Fruit fly (Drosophila melanogaster) whole organism, embryonic: ENCODE data around the gene Hr78.

Source experiments
- Aef1 ChIP-seq: fragments of 200-800 bp; sonication (Bioruptor generic); IDR thresholded peaks from 3 replicates; pipeline ENCODE4 v1.3.6; 2022; ENCODE audit warnings: missing biosample characterization, missing genetic modification characterization
- CG10267 ChIP-seq: fragments of 200-800 bp; sonication (Bioruptor generic); optimal IDR thresholded peaks from 2 replicates; lab custom pipeline; 2018; ENCODE audit warnings: missing biosample characterization, mild to moderate bottlenecking, missing genetic modification characterization, moderate library complexity
- CG10979 ChIP-seq: fragments of 200-800 bp; sonication (Bioruptor generic); optimal IDR thresholded peaks from 2 replicates; lab custom pipeline; 2018; ENCODE audit warnings: missing biosample characterization, mild to moderate bottlenecking, missing genetic modification characterization, moderate library complexity
- CG11093 ChIP-seq: fragments of 200-800 bp; sonication (Bioruptor generic); IDR thresholded peaks from 3 replicates; pipeline ENCODE4 v1.3.6; 2022; ENCODE audit warnings: missing biosample characterization, missing genetic modification characterization
- CG13424 ChIP-seq: fragments of 200-800 bp; sonication (Bioruptor generic); optimal IDR thresholded peaks from 2 replicates; lab custom pipeline; 2019; ENCODE audit warnings: missing biosample characterization, mild to moderate bottlenecking, missing genetic modification characterization, moderate library complexity
- CG14050 ChIP-seq: fragments of 200-800 bp; sonication (Bioruptor generic); IDR thresholded peaks from 3 replicates; pipeline ENCODE4 v1.3.6; 2022; ENCODE audit warnings: missing biosample characterization, missing genetic modification characterization
- CG14667 ChIP-seq: fragments of 200-800 bp; sonication (Bioruptor generic); IDR thresholded peaks from 2 replicates; pipeline ENCODE4 v1.3.6; 2022; ENCODE audit warnings: missing biosample characterization, missing genetic modification characterization
- CG15479 ChIP-seq: fragments of 200-800 bp; sonication (Bioruptor generic); optimal IDR thresholded peaks from 3 replicates; lab custom pipeline; 2019; ENCODE audit warnings: missing biosample characterization, mild to moderate bottlenecking, missing genetic modification characterization, moderate library complexity
- CG16863 ChIP-seq: fragments of 200-800 bp; sonication (Bioruptor generic); optimal IDR thresholded peaks from 3 replicates; lab custom pipeline; 2016; ENCODE audit warnings: missing biosample characterization, missing genetic modification characterization
- CG17361 ChIP-seq: fragments of 200-800 bp; sonication (Bioruptor generic); IDR thresholded peaks from 3 replicates; pipeline ENCODE4 v1.3.6; 2022; ENCODE audit warnings: missing biosample characterization, missing genetic modification characterization
- CG18262 ChIP-seq: fragments of 200-800 bp; optimal IDR thresholded peaks from 3 replicates; lab custom pipeline; 2019; ENCODE audit warnings: missing biosample characterization, mild to moderate bottlenecking, missing genetic modification characterization, moderate library complexity
- CG1832 ChIP-seq: fragments of 200-800 bp; sonication (Bioruptor generic); optimal IDR thresholded peaks from 2 replicates; lab custom pipeline; 2017; ENCODE audit warnings: missing biosample characterization, mild to moderate bottlenecking, missing genetic modification characterization, inconsistent platforms
- CG2116 ChIP-seq: fragments of 200-800 bp; sonication (Bioruptor generic); optimal IDR thresholded peaks from 3 replicates; lab custom pipeline; 2018; ENCODE audit warnings: missing biosample characterization, mild to moderate bottlenecking, missing genetic modification characterization
- CG2199 ChIP-seq: fragments of 200-800 bp; sonication (Bioruptor generic); IDR thresholded peaks from 3 replicates; pipeline ENCODE4 v1.3.6; 2022; ENCODE audit warnings: missing biosample characterization, missing genetic modification characterization
- CG3163 ChIP-seq: fragments of 200-800 bp; sonication (Bioruptor generic); optimal IDR thresholded peaks from 3 replicates; lab custom pipeline; 2016; ENCODE audit warnings: missing biosample characterization, missing genetic modification characterization
- CG32532 ChIP-seq: fragments of 200-800 bp; sonication (Bioruptor generic); IDR thresholded peaks from 2 replicates; pipeline ENCODE4 v1.3.6; 2022; ENCODE audit warnings: missing biosample characterization, missing genetic modification characterization
- CG43689 ChIP-seq: fragments of 200-800 bp; sonication (Bioruptor generic); IDR thresholded peaks from 2 replicates; pipeline ENCODE4 v1.3.6; 2022; ENCODE audit warnings: missing biosample characterization, missing genetic modification characterization
- CG6272 ChIP-seq: fragments of 200-800 bp; sonication (Bioruptor generic); IDR thresholded peaks from 2 replicates; pipeline ENCODE4 v1.3.6; 2022; ENCODE audit warnings: missing biosample characterization, missing genetic modification characterization
- CG6654 ChIP-seq: fragments of 200-800 bp; sonication (Bioruptor generic); optimal IDR thresholded peaks from 2 replicates; lab custom pipeline; 2017; ENCODE audit warnings: missing biosample characterization, mild to moderate bottlenecking, missing genetic modification characterization
- CG6813 ChIP-seq: fragments of 200-800 bp; sonication (Bioruptor generic); optimal IDR thresholded peaks from 2 replicates; lab custom pipeline; 2017; ENCODE audit warnings: missing biosample characterization, missing genetic modification characterization, mild to moderate bottlenecking, moderate library complexity, missing genetic modification reagents
- CG7963 ChIP-seq: fragments of 200-800 bp; sonication (Bioruptor generic); IDR thresholded peaks from 3 replicates; pipeline ENCODE4 v1.3.6; 2022; ENCODE audit warnings: missing biosample characterization, missing genetic modification characterization; ENCODE audit not compliant: partially characterized antibody
- CG9797 ChIP-seq: fragments of 200-800 bp; sonication (Bioruptor generic); optimal IDR thresholded peaks from 3 replicates; lab custom pipeline; 2018; ENCODE audit warnings: missing biosample characterization, mild to moderate bottlenecking, missing genetic modification characterization
- CG9876 ChIP-seq: fragments of 200-800 bp; sonication (Bioruptor generic); optimal IDR thresholded peaks from 2 replicates; lab custom pipeline; 2016; ENCODE audit warnings: missing biosample characterization, missing genetic modification characterization
- Dref ChIP-seq: fragments of 200-800 bp; sonication (Bioruptor generic); IDR thresholded peaks from 2 replicates; pipeline ENCODE4 v1.3.6; 2022; ENCODE audit warnings: missing biosample characterization, missing genetic modification characterization
- Ets65A ChIP-seq: fragments of 200-800 bp; sonication (Bioruptor generic); peaks from one replicate; lab custom pipeline; 2016; ENCODE audit warnings: missing biosample characterization, missing genetic modification characterization
- Gug ChIP-seq: fragments of 200-800 bp; sonication (Bioruptor generic); IDR thresholded peaks from 4 replicates; pipeline ENCODE4 v1.3.6; 2022; ENCODE audit warnings: missing biosample characterization, missing genetic modification characterization
- Hmr ChIP-seq: fragments of 200-800 bp; sonication (Bioruptor generic); optimal IDR thresholded peaks from 3 replicates; lab custom pipeline; 2017; ENCODE audit warnings: mild to moderate bottlenecking, missing biosample characterization, missing genetic modification reagents, missing genetic modification characterization
- Lhr ChIP-seq: fragments of 200-800 bp; sonication (Bioruptor generic); optimal IDR thresholded peaks from 3 replicates; lab custom pipeline; 2017; ENCODE audit warnings: mild to moderate bottlenecking, missing biosample characterization, missing genetic modification reagents, missing genetic modification characterization
- MBD-R2 ChIP-seq: fragments of 200-800 bp; sonication (Bioruptor generic); IDR thresholded peaks from 2 replicates; pipeline ENCODE4 v1.3.6; 2022; ENCODE audit warnings: missing biosample characterization, missing genetic modification characterization
- NC2β ChIP-seq: fragments of 200-800 bp; sonication (Bioruptor generic); optimal IDR thresholded peaks from 2 replicates; lab custom pipeline; 2016; ENCODE audit warnings: missing biosample characterization, missing genetic modification characterization
- Nf-YA ChIP-seq: fragments of 200-800 bp; sonication (Bioruptor generic); IDR thresholded peaks from 2 replicates; pipeline ENCODE4 v1.3.6; 2022; ENCODE audit warnings: missing biosample characterization, missing genetic modification characterization
- Oli ChIP-seq: fragments of 200-800 bp; sonication (Bioruptor generic); optimal IDR thresholded peaks from 2 replicates; lab custom pipeline; 2018; ENCODE audit warnings: missing biosample characterization, mild to moderate bottlenecking, missing genetic modification characterization, moderate library complexity
- Pdp1 ChIP-seq, 2 experiments: fragments of 200-800 bp; sonication (Bioruptor generic); optimal IDR thresholded peaks; 3 replicates each; lab custom pipeline; 2016; ENCODE audit warnings: missing biosample characterization in 2 of 2, missing genetic modification characterization in 2 of 2, mild to moderate bottlenecking in 1 of 2, moderate library complexity in 1 of 2
- Ssrp ChIP-seq: fragments of 200-800 bp; sonication (Bioruptor generic); optimal IDR thresholded peaks from 2 replicates; lab custom pipeline; 2018; ENCODE audit warnings: missing biosample characterization, mild to moderate bottlenecking, missing genetic modification characterization, moderate library complexity
- Xbp1 ChIP-seq: fragments of 200-800 bp; sonication (Bioruptor generic); optimal IDR thresholded peaks from 3 replicates; lab custom pipeline; 2016; ENCODE audit warnings: missing biosample characterization, mild to moderate bottlenecking, missing genetic modification characterization
- bsh ChIP-seq, 2 experiments: fragments of 200-800 bp; sonication (Bioruptor generic); optimal IDR thresholded peaks; 2 replicates each; lab custom pipeline; 2017 to 2018; ENCODE audit warnings: mild to moderate bottlenecking in 2 of 2, missing biosample characterization in 2 of 2, missing genetic modification characterization in 2 of 2, moderate library complexity in 1 of 2
- chn ChIP-seq: fragments of 200-800 bp; sonication (Bioruptor generic); optimal IDR thresholded peaks from 2 replicates; lab custom pipeline; 2016; ENCODE audit warnings: missing biosample characterization, missing genetic modification characterization
- dati ChIP-seq: fragments of 200-800 bp; sonication (Bioruptor generic); IDR thresholded peaks from 2 replicates; pipeline ENCODE4 v1.3.6; 2022; ENCODE audit warnings: missing biosample characterization, missing genetic modification characterization
- dysf ChIP-seq: fragments of 200-800 bp; sonication (Bioruptor generic); IDR thresholded peaks from 3 replicates; pipeline ENCODE4 v1.3.6; 2022; ENCODE audit warnings: missing biosample characterization, missing genetic modification characterization
- lmd ChIP-seq: fragments of 200-800 bp; sonication (Bioruptor generic); IDR thresholded peaks from 2 replicates; pipeline ENCODE4 v1.3.6; 2022; ENCODE audit warnings: missing biosample characterization, missing genetic modification characterization
- oc ChIP-seq: fragments of 200-800 bp; sonication (Bioruptor generic); optimal IDR thresholded peaks from 2 replicates; lab custom pipeline; 2018; ENCODE audit warnings: missing biosample characterization, mild to moderate bottlenecking, missing genetic modification characterization, moderate library complexity
- sc ChIP-seq, 3 experiments: fragments of >200 bp in 2 of 3; fragments of 200-800 bp in 1 of 3; sonication (Bioruptor generic) in 1 of 3; optimal IDR thresholded peaks; 2 replicates in 2 of 3; 3 replicates in 1 of 3; lab custom pipeline; 2017; ENCODE audit warnings: mild to moderate bottlenecking in 1 of 3, missing biosample characterization in 1 of 3, missing genetic modification characterization in 1 of 3, missing genetic modification reagents in 1 of 3
- sens-2 ChIP-seq: fragments of 200-800 bp; sonication (Bioruptor generic); IDR thresholded peaks from 2 replicates; pipeline ENCODE4 v1.3.6; 2022; ENCODE audit warnings: missing biosample characterization, missing genetic modification characterization
- seq ChIP-seq: fragments of 200-800 bp; sonication (Bioruptor generic); IDR thresholded peaks from 2 replicates; pipeline ENCODE4 v1.3.6; 2022; ENCODE audit warnings: missing biosample characterization, missing genetic modification characterization
- sisA ChIP-seq: fragments of 200-800 bp; sonication (Bioruptor generic); IDR thresholded peaks from 2 replicates; pipeline ENCODE4 v1.3.6; 2022; ENCODE audit warnings: missing biosample characterization, missing genetic modification characterization
- slbo ChIP-seq: fragments of 200-800 bp; sonication (Bioruptor generic); IDR thresholded peaks from 2 replicates; pipeline ENCODE4 v1.3.6; 2022; ENCODE audit warnings: missing biosample characterization, missing genetic modification characterization
- tap ChIP-seq: fragments of 200-800 bp; optimal IDR thresholded peaks from 3 replicates; lab custom pipeline; 2019; ENCODE audit warnings: missing biosample characterization, mild to moderate bottlenecking, missing genetic modification characterization, moderate library complexity
- ttk ChIP-seq: fragments of 200-800 bp; sonication (Bioruptor generic); IDR thresholded peaks from 2 replicates; pipeline ENCODE4 v2.1.2; 2022; ENCODE audit warnings: missing biosample characterization, missing genetic modification characterization

Hr78 gene

dm6 chr3L:21539245-21540196 is 42.2 kb upstream of the Hr78 start, which contains the start of the genes COX8 and VhaM9.7-b (continued):
- TF ChIP-seq CG3163 (GFP tag; lab: Kevin White, UChicago) (peak; percentile 20), CG6654 (GFP tag; lab: Kevin White, UChicago) (no peak), oc (tag; lab: Kevin White, UChicago) (no peak), Aef1 (GFP tag; lab: Robert Waterston, UW) (no peak; the same call in 2 of the 3 replicates), CG14667 (GFP tag; lab: Robert Waterston, UW) (no peak), CG2116 (peak; percentile 61), Xbp1 (GFP tag; lab: Kevin White, UChicago) (peak; percentile 72), dysf (GFP tag; lab: Robert Waterston, UW) (0 out of 3 replicates have a peak, but pooled peaks have one; percentile 57), lmd (GFP tag; lab: Robert Waterston, UW) (peak; percentile 62; the same call in 1 of the 2 replicates), MBD-R2 (peak; percentile 76), CG7963 (GFP tag; lab: Robert Waterston, UW) (peak; percentile 33; the same call in 1 of the 3 replicates), CG1832 (GFP tag; lab: Kevin White, UChicago) (no peak), Gug (GFP tag; lab: Robert Waterston, UW) (peak; percentile 58; the same call in 2 of the 4 replicates), CG32532 (peak; percentile 70; the same call in 1 of the 2 replicates), CG43689 (GFP tag; lab: Robert Waterston, UW) (no peak), CG18262 (tag; lab: Kevin White, UChicago) (no peak), chn (peak; percentile 55), CG15479 (GFP tag; lab: Kevin White, UChicago) (no peak), CG16863 (GFP tag; lab: Kevin White, UChicago) (peak; percentile 40), CG17361 (GFP tag; lab: Robert Waterston, UW) (no peak; the same call in none of the 3 replicates), Pdp1 (GFP tag; optimal IDR thresholded peaks at IDR 0.05; lab: Kevin White, UChicago) (peak; percentile 51 to 99), Nf-YA (GFP tag; lab: Robert Waterston, UW) (no peak), tap (tag; lab: Kevin White, UChicago) (no peak), ttk (GFP tag; lab: Robert Waterston, UW) (no peak), CG14050 (no peak; the same call in 2 of the 3 replicates), slbo (GFP tag; lab: Robert Waterston, UW) (peak; percentile 80), Hmr (GFP tag; lab: Kevin White, UChicago) (no peak), Ssrp (tag; lab: Kevin White, UChicago) (peak; percentile 71), Lhr (GFP tag; lab: Kevin White, UChicago) (peak; percentile 61), CG13424 (tag; lab: Kevin White, UChicago) (peak; percentile 70), CG11093 (GFP tag; lab: Robert Waterston, UW) (no peak), CG6813 (GFP tag; lab: Kevin White, UChicago) (no peak), Dref (GFP tag; lab: Robert Waterston, UW) (no peak; the same call in none of the 2 replicates), CG9876 (peak; percentile 53), Oli (no peak), NC2β (peak; percentile 24), CG2199 (GFP tag; lab: Robert Waterston, UW) (peak; percentile 57; the same call in 1 of the 3 replicates), bsh (GFP tag; optimal IDR thresholded peaks at IDR 0.05; lab: Kevin White, UChicago) (no peak), CG10267 (tag; lab: Kevin White, UChicago) (peak; percentile 62), sisA (GFP tag; lab: Robert Waterston, UW) (no peak), sc (optimal IDR thresholded peaks at IDR 0.05; lab: Kevin White, UChicago) (no peak), sc (GFP tag; optimal IDR thresholded peaks at IDR 0.05; lab: Kevin White, UChicago) (no peak), dati (no peak), Ets65A (GFP tag; lab: Kevin White, UChicago) (peak; percentile 96), seq (GFP tag; lab: Robert Waterston, UW) (no peak), sens-2 (GFP tag; lab: Robert Waterston, UW) (no peak), CG10979 (tag; lab: Kevin White, UChicago) (peak; percentile 37), CG6272 (no peak; the same call in 1 of the 2 replicates), CG9797 (GFP tag; lab: Kevin White, UChicago) (peak; percentile 86)
